Fruit fly (Drosophila melanogaster) whole organism, adult: ENCODE data around the gene CG6418.

Experiments
- CG11617 ChIP-seq: fragments of 200-800 bp; sonication (Bioruptor generic); optimal IDR thresholded peaks from 2 replicates; lab custom pipeline; 2017; ENCODE audit warnings: mild to moderate bottlenecking, missing biosample characterization, missing genetic modification reagents, missing genetic modification characterization
- CG12768 ChIP-seq: fragments of 200-800 bp; sonication (Bioruptor generic); optimal IDR thresholded peaks from 2 replicates; lab custom pipeline; 2017; ENCODE audit warnings: missing biosample characterization, missing genetic modification characterization, mild to moderate bottlenecking, moderate library complexity, missing genetic modification reagents
- CG14711 ChIP-seq: fragments of 200-800 bp; sonication (Bioruptor generic); optimal IDR thresholded peaks from 2 replicates; lab custom pipeline; 2018; ENCODE audit warnings: missing biosample characterization, mild to moderate bottlenecking, missing genetic modification characterization, moderate library complexity
- CG1620 ChIP-seq: fragments of 200-800 bp; sonication (Bioruptor generic); optimal IDR thresholded peaks from 2 replicates; lab custom pipeline; 2016; ENCODE audit warnings: missing biosample characterization, missing genetic modification characterization
- CG33017 ChIP-seq: fragments of 200-800 bp; sonication (Bioruptor generic); optimal IDR thresholded peaks from 2 replicates; lab custom pipeline; 2018; ENCODE audit warnings: missing biosample characterization, mild to moderate bottlenecking, missing genetic modification characterization, moderate library complexity
- CG5204 ChIP-seq: fragments of 200-800 bp; sonication (Bioruptor generic); optimal IDR thresholded peaks from 2 replicates; lab custom pipeline; 2016; ENCODE audit warnings: missing biosample characterization, missing genetic modification characterization
- CG7045 ChIP-seq: fragments of 200-800 bp; sonication (Bioruptor generic); optimal IDR thresholded peaks from 2 replicates; lab custom pipeline; 2017; ENCODE audit warnings: missing biosample characterization, mild to moderate bottlenecking, missing genetic modification characterization
- CG7101 ChIP-seq: fragments of 200-800 bp; sonication (Bioruptor generic); optimal IDR thresholded peaks from 2 replicates; lab custom pipeline; 2018; ENCODE audit warnings: missing biosample characterization, mild to moderate bottlenecking, missing genetic modification characterization, moderate library complexity
- Clk ChIP-seq: fragments of 200-800 bp; sonication (Bioruptor generic); optimal IDR thresholded peaks from 2 replicates; lab custom pipeline; 2017; ENCODE audit warnings: missing biosample characterization, missing genetic modification characterization
- Crg-1 ChIP-seq: fragments of 200-800 bp; sonication (Bioruptor generic); optimal IDR thresholded peaks from 2 replicates; lab custom pipeline; 2016; ENCODE audit warnings: missing biosample characterization, missing genetic modification characterization
- Hr96 ChIP-seq: fragments of 200-800 bp; sonication (Bioruptor generic); optimal IDR thresholded peaks from 2 replicates; lab custom pipeline; 2016; ENCODE audit warnings: missing biosample characterization, missing genetic modification characterization
- Mnt ChIP-seq: fragments of 200-800 bp; sonication (Bioruptor generic); optimal IDR thresholded peaks from 2 replicates; lab custom pipeline; 2016; ENCODE audit warnings: missing biosample characterization, mild to moderate bottlenecking, missing genetic modification characterization
- bab1 ChIP-seq: fragments of 200-800 bp; sonication (Bioruptor generic); optimal IDR thresholded peaks from 3 replicates; lab custom pipeline; 2019; ENCODE audit warnings: missing biosample characterization, mild to moderate bottlenecking, missing genetic modification characterization, moderate library complexity
- cic ChIP-seq: fragments of 200-800 bp; sonication (Bioruptor generic); optimal IDR thresholded peaks from 2 replicates; lab custom pipeline; 2017; ENCODE audit warnings: missing biosample characterization, mild to moderate bottlenecking, missing genetic modification characterization, moderate library complexity
- cnc ChIP-seq, 2 experiments: fragments of >200 bp; optimal IDR thresholded peaks; 2 replicates each; lab custom pipeline; 2017
- kay ChIP-seq: fragments of 200-800 bp; sonication (Bioruptor generic); peaks from one replicate; lab custom pipeline; 2016; ENCODE audit warnings: missing biosample characterization, missing genetic modification characterization, borderline replicate concordance
- ovo ChIP-seq: fragments of 200-800 bp; sonication (Bioruptor generic); optimal IDR thresholded peaks from 2 replicates; lab custom pipeline; 2016; ENCODE audit warnings: missing biosample characterization, missing genetic modification characterization
- pad ChIP-seq: fragments of 200-800 bp; sonication (Bioruptor generic); optimal IDR thresholded peaks from 3 replicates; lab custom pipeline; 2017; ENCODE audit warnings: missing biosample characterization, missing genetic modification characterization, mild to moderate bottlenecking, moderate library complexity, missing genetic modification reagents
- tj ChIP-seq: fragments of 200-800 bp; sonication (Bioruptor generic); optimal IDR thresholded peaks from 3 replicates; lab custom pipeline; 2017; ENCODE audit warnings: missing biosample characterization, mild to moderate bottlenecking, missing genetic modification characterization, moderate library complexity
- toe ChIP-seq: fragments of 200-800 bp; sonication (Bioruptor generic); optimal IDR thresholded peaks from 2 replicates; lab custom pipeline; 2016; ENCODE audit warnings: missing biosample characterization, missing genetic modification characterization

The CG6418 gene

DNA sequence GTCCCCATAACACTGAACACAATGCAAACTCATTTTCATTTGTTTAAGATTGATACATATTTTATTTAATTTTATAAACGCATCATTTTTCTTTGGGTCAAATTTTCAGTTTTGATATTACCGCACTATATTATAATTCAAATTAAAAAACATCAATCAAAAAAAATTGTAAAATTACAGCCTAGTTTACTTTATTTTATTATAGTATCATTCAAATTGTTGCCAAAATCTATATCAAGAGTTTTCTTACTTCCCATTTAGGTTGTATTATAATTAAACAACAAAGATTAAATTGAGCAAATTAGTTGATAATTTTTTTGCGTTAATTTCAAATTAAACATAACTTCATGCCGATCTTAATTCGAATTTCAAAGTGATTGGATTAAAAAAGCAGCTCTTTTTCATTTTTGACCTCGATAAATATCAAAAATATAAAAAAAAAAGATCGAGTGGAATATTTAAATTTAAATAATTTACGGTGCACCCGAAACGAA lies 26.9 kb downstream of the CG6418 start:
- peak; percentile 20 for TF ChIP-seq CG5204 (GFP tag; lab: Kevin White, UChicago)
- no peak for TF ChIP-seq CG7045 (GFP tag; lab: Kevin White, UChicago)
- TF ChIP-seq pad = no peak
- no peak for TF ChIP-seq CG14711 (tag; lab: Kevin White, UChicago)
- no peak for TF ChIP-seq Crg-1 (GFP tag; lab: Kevin White, UChicago)
- no peak for TF ChIP-seq CG33017
- TF ChIP-seq Mnt (GFP tag; lab: Kevin White, UChicago) = no peak
- TF ChIP-seq CG12768 (GFP tag; lab: Kevin White, UChicago) = no peak
- TF ChIP-seq CG1620 (GFP tag; lab: Kevin White, UChicago) = no peak

DNA sequence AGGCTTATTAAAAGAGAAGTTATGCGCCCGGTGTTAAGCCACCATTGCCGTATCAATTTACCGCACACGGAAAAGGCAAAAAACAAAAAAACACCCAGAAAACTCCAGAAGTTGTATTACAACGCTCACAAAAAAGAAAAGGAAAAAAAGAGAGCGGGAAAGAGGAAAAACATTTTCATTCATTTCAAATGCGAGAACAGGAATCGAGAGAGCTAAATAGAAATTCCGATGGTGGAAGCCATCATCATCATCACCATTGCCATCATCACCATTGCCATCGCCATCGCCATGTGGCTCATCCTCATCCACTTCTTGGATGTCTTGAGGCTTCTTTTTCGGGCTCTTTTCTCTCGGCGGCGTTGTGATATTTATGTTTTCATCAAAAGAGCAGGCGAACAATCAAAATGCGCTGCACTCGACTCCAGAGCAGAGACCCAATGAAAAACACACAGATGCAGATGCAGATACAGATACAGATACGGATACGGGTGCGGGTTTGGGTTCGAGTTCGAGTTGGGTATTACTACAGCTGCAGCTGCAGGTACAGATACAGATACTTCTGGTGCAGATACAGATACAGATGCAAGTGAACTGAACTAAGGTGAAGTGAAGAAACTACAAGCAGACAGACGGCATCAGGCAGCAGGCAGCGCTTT lies 27.6 kb downstream of the CG6418 start:
- no peak for TF ChIP-seq CG33017

DNA sequence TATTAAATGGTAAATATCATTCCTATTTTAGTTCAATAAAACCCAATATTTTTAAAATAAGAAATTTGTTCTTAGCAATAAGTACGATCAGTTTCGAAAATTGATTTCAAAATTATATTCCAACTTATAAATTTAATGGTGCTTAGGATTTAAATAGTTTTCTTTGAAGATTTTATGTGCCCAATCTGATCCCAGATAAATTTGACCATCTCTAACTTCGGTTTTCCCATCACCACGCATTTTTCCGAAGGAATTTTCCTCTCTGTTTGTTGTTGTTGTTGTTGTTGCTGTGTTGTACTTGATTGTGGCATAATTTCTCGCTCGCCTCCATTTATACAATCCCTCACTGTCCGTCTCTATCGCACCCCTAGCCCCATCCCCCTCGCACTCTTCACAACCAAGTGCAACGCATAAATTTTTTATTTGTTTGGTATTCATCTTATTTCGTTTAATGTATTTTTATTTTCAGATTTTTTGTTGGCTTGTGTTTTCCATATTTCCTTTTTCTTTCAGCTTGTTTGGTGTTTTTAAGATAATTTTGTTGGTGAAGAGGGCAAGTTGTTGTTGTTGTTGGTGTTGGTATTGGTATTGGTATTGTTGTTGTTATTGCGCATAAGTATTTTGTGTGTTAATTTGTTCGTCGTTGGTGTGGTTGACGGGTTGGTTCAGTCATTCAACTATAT lies 29.1 kb downstream of the CG6418 start:
- TF ChIP-seq cnc (optimal IDR thresholded peaks at IDR 0.05; lab: Kevin White, UChicago) (no peak), cic (GFP tag; lab: Kevin White, UChicago) (no peak), Mnt (GFP tag; lab: Kevin White, UChicago) (no peak), tj (GFP tag; lab: Kevin White, UChicago) (no peak), Hr96 (GFP tag; lab: Kevin White, UChicago) (no peak), Crg-1 (GFP tag; lab: Kevin White, UChicago) (no peak), ovo (no peak), CG1620 (GFP tag; lab: Kevin White, UChicago) (no peak), kay (GFP tag; lab: Kevin White, UChicago) (no peak), toe (GFP tag; lab: Kevin White, UChicago) (no peak), CG33017 (no peak)

DNA sequence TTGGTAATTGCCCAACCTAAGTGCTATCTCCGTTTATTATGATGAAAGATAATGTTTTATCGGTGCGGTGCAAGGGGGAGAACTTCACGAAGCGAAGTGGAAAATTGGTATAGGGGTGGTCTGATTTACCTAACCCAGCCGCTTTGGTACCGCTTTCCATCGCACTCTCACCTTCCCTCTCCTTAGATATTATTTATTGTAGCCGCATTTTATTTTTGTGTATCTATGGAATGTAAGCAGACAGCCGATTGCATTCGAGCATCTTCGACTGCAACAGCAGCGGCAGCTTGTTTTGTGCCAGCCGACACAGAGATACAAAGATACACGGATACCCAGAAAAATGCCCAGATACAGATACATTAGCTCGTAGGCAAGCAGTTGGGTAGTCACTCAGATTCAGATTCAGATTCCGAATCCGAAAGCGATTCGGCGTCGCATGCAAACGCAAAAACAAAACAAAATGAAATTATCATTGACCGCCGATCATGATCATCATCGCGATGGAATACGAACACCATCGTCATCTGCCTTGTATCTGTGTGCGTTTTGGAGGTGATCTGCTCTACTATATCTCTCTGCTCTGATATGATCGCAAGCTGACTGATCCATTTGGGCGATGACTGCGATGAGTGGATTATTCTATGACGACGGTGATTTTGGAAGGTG lies 30.0 kb downstream of the CG6418 start:
- no peak for TF ChIP-seq kay (GFP tag; lab: Kevin White, UChicago)
- no peak for TF ChIP-seq Clk
- no peak for TF ChIP-seq CG11617 (GFP tag; lab: Kevin White, UChicago)
- TF ChIP-seq CG7045 (GFP tag; lab: Kevin White, UChicago) = no peak
- no peak for TF ChIP-seq cnc (optimal IDR thresholded peaks at IDR 0.05; lab: Kevin White, UChicago)
- peak; percentile 1 for TF ChIP-seq tj (GFP tag; lab: Kevin White, UChicago)
- no peak for TF ChIP-seq toe (GFP tag; lab: Kevin White, UChicago)

DNA sequence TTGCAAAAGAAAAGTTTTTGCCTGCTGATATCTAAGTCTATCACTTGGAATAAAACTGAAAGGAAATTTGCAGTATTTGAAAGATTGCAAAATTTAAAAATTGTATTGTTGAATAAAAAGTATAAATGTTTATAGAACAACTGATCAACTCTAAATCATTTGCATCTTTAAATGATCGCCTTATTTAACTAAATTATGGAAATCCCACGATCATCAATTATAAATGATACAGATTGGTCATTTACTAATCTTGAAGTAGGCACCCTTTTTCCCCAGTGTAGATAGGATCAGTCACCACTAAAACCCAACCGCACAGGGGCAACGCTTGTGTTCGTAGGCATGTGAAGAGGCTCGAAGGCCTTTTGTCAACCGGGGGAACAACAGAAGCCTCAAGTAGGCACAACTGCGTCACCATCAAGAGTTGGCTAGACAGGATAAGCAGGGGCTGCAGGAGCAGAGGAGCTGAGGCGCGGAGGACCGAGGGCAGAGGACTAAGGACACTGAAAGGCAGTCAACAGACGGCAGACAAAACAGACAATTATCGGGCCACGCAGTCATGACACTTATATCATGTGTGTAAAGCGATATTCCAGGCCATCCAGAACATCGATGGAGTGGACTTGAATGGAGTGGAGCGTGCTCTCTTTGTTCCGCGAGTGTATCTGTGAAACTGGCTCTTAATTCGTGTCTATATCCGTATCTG lies 30.9 kb downstream of the CG6418 start:
- TF ChIP-seq CG7101 (no peak), tj (GFP tag; lab: Kevin White, UChicago) (no peak), CG7045 (GFP tag; lab: Kevin White, UChicago) (no peak), bab1 (GFP tag; lab: Kevin White, UChicago) (no peak), toe (GFP tag; lab: Kevin White, UChicago) (no peak), Clk (no peak), Hr96 (GFP tag; lab: Kevin White, UChicago) (no peak), ovo (no peak), CG12768 (GFP tag; lab: Kevin White, UChicago) (no peak), CG1620 (GFP tag; lab: Kevin White, UChicago) (no peak), CG14711 (tag; lab: Kevin White, UChicago) (no peak), CG33017 (no peak), CG11617 (GFP tag; lab: Kevin White, UChicago) (no peak), cnc (optimal IDR thresholded peaks at IDR 0.05; lab: Kevin White, UChicago) (no peak), kay (GFP tag; lab: Kevin White, UChicago) (no peak), Mnt (GFP tag; lab: Kevin White, UChicago) (no peak), CG5204 (GFP tag; lab: Kevin White, UChicago) (no peak), pad (no peak), cic (GFP tag; lab: Kevin White, UChicago) (no peak), Crg-1 (GFP tag; lab: Kevin White, UChicago) (no peak)

DNA sequence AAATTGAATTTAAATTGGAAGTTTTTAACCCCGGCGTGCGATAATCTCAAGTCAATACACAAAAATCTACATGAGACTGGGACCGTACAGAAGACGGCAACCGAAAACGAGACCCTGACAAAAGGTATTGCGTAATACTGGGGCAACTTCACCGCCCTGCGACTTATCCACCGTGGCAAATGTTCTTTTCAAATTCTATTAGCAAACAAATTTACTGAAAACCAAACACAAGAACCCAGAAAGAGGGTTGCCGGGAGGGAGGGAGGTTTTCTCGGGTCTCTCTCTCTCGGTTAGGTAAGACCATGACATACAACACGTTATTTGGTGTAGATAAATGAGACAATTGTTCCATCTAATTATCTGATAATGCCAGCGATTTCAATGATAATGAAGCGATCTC lies 33.1 kb downstream of the CG6418 start:
- TF ChIP-seq CG33017 (no peak), CG14711 (tag; lab: Kevin White, UChicago) (no peak), CG7045 (GFP tag; lab: Kevin White, UChicago) (no peak), Crg-1 (GFP tag; lab: Kevin White, UChicago) (no peak), cnc (optimal IDR thresholded peaks at IDR 0.05; lab: Kevin White, UChicago) (no peak), CG1620 (GFP tag; lab: Kevin White, UChicago) (no peak), Clk (no peak), Mnt (GFP tag; lab: Kevin White, UChicago) (no peak), CG12768 (GFP tag; lab: Kevin White, UChicago) (no peak), tj (GFP tag; lab: Kevin White, UChicago) (no peak), kay (GFP tag; lab: Kevin White, UChicago) (no peak), CG11617 (GFP tag; lab: Kevin White, UChicago) (no peak), CG5204 (GFP tag; lab: Kevin White, UChicago) (no peak), pad (no peak), cic (GFP tag; lab: Kevin White, UChicago) (no peak), CG7101 (no peak), toe (GFP tag; lab: Kevin White, UChicago) (no peak)
